Worm (Caenorhabditis elegans) whole organism, early embryonic: ENCODE results near the gene Y46G5A.7.

Experiments used
- F13C5.2 ChIP-seq: sonication (generic microtip); optimal IDR thresholded peaks from 2 replicates; lab custom pipeline; 2017; ENCODE audit warnings: mild to moderate bottlenecking, missing genetic modification characterization, inconsistent platforms, missing compliant biosample characterization
- ets-7 ChIP-seq: sonication (generic microtip); optimal IDR thresholded peaks from 2 replicates; lab custom pipeline; 2016; ENCODE audit warnings: missing genotype, missing genetic modification characterization, missing compliant biosample characterization
- flt-1 ChIP-seq: fragments of 200-800 bp; sonication (Bioruptor generic); IDR thresholded peaks from 2 replicates; pipeline ENCODE4 v1.3.6; 2022; ENCODE audit warnings: missing genetic modification characterization, missing compliant biosample characterization
- hmbx-1 ChIP-seq: sonication (generic microtip); optimal IDR thresholded peaks from 2 replicates; lab custom pipeline; 2016; ENCODE audit warnings: mild to moderate bottlenecking, missing genetic modification characterization, missing compliant biosample characterization
- hmg-4 ChIP-seq: fragments of 200-800 bp; sonication (Bioruptor generic); optimal IDR thresholded peaks from 2 replicates; lab custom pipeline; 2018; ENCODE audit warnings: mild to moderate bottlenecking, missing genetic modification characterization, missing compliant biosample characterization
- pes-1 ChIP-seq: fragments of 200-800 bp; sonication (Bioruptor generic); IDR thresholded peaks from 2 replicates; pipeline ENCODE4 v1.3.6; 2022; ENCODE audit warnings: missing genetic modification reagents, missing genetic modification characterization, missing compliant biosample characterization
- sea-1 ChIP-seq: fragments of 200-800 bp; sonication (Bioruptor generic); conservative IDR thresholded peaks from 2 replicates; pipeline ENCODE4 v1.3.6; 2022; ENCODE audit warnings: missing genetic modification characterization, missing compliant biosample characterization
- tbx-37 ChIP-seq: fragments of 200-800 bp; sonication (Bioruptor generic); conservative IDR thresholded peaks from 2 replicates; pipeline ENCODE4 v1.3.6; 2022; ENCODE audit warnings: missing genetic modification reagents, missing genetic modification characterization, missing compliant biosample characterization

- no peak for TF ChIP-seq flt-1 (GFP tag; lab: Robert Waterston, UW)
- TF ChIP-seq sea-1: no peak
- TF ChIP-seq hmg-4: no peak
- TF ChIP-seq pes-1 (GFP tag; lab: Robert Waterston, UW): no peak
- TF ChIP-seq tbx-37 (GFP tag; lab: Robert Waterston, UW): no peak
- no peak for TF ChIP-seq ets-7 (tag; lab: Kevin White, UChicago)
- TF ChIP-seq F13C5.2 (tag; lab: Kevin White, UChicago): no peak
- TF ChIP-seq hmbx-1 (tag; lab: Kevin White, UChicago): no peak
Observed at ce11 chrII:12797211-12797794, 41.2 kb upstream of the Y46G5A.7 start.
